Fruit fly (Drosophila melanogaster): ENCODE measurements around the gene Timp.

Gene Timp

dm6 chr3R:10261800-10262199, 49.0 kb upstream of the Timp start, which contains the start of the genes Sirt6 and pont (continued):
- TF ChIP-seq CG30403 (GFP tag; optimal IDR thresholded peaks at IDR 0.05) (peak; percentile 95), CG14710 (tag; optimal IDR thresholded peaks at IDR 0.05) (peak; percentile 99), sqz (GFP tag; optimal IDR thresholded peaks at IDR 0.05) (peak; percentile 89), MBD-R2 (GFP tag; IDR thresholded peaks at IDR 0.05) (no peak), CG16813 (GFP tag; IDR thresholded peaks at IDR 0.05; ENCODE audit: partially characterized antibody) (no peak), bab2 (GFP tag; optimal IDR thresholded peaks at IDR 0.05) (peak; percentile 79), ind (GFP tag; optimal IDR thresholded peaks at IDR 0.05) (peak; percentile 94), Hmr (GFP tag; optimal IDR thresholded peaks at IDR 0.05) (peak; percentile 96), CG14441 (GFP tag; IDR thresholded peaks at IDR 0.05) (no peak), HHEX (GFP tag; optimal IDR thresholded peaks at IDR 0.05) (peak; percentile 92), CG16863 (GFP tag; optimal IDR thresholded peaks at IDR 0.05) (peak; percentile 8), CG12071 (GFP tag; optimal IDR thresholded peaks at IDR 0.05) (peak; percentile 51), caup (GFP tag; optimal IDR thresholded peaks at IDR 0.05; ENCODE audit: severe bottlenecking) (peak; percentile 91), CG17802 (tag; optimal IDR thresholded peaks at IDR 0.05) (peak; percentile 70), CG32772 (GFP tag; IDR thresholded peaks at IDR 0.05) (no peak), schlank (tag; optimal IDR thresholded peaks at IDR 0.05) (peak; percentile 70), ewg (GFP tag; optimal IDR thresholded peaks at IDR 0.05) (peak; percentile 88), CG3407 (GFP tag; optimal IDR thresholded peaks at IDR 0.05) (peak; percentile 89), CG13894 (tag; optimal IDR thresholded peaks at IDR 0.05) (peak; percentile 93), exex (tag; optimal IDR thresholded peaks at IDR 0.05) (peak; percentile 79), CG17912 (GFP tag; optimal IDR thresholded peaks at IDR 0.05) (peak; percentile 25), dan (GFP tag; IDR thresholded peaks at IDR 0.05) (no peak), en (GFP tag; optimal IDR thresholded peaks at IDR 0.05) (no peak), lov (optimal IDR thresholded peaks at IDR 0.05) (no peak), lov (GFP tag; IDR thresholded peaks at IDR 0.05) (no peak), CG33557 (GFP tag; optimal IDR thresholded peaks at IDR 0.05) (peak; percentile 93), CG2875 (GFP tag; optimal IDR thresholded peaks at IDR 0.05) (peak; percentile 86), CG13296 (GFP tag; optimal IDR thresholded peaks at IDR 0.05) (peak; percentile 93), CG3065 (GFP tag; optimal IDR thresholded peaks at IDR 0.05) (peak; percentile 88), Lhr (GFP tag; optimal IDR thresholded peaks at IDR 0.05) (peak; percentile 88), dmrt11E (tag; optimal IDR thresholded peaks at IDR 0.05) (peak; percentile 98), lola (GFP tag; optimal IDR thresholded peaks at IDR 0.05) (peak in 1 of 3 experiments; percentile 96), CG15601 (tag; optimal IDR thresholded peaks at IDR 0.05) (peak; percentile 95), nau (GFP tag; optimal IDR thresholded peaks at IDR 0.05) (peak; percentile 74), pum (GFP tag; optimal IDR thresholded peaks at IDR 0.05) (peak; percentile 56), CG9215 (GFP tag; IDR thresholded peaks at IDR 0.05) (no peak), grau (tag; optimal IDR thresholded peaks at IDR 0.05) (peak; percentile 96), CG10543 (GFP tag; optimal IDR thresholded peaks at IDR 0.05) (peak; percentile 70), Dref (GFP tag; IDR thresholded peaks at IDR 0.05) (no peak), salm (tag; optimal IDR thresholded peaks at IDR 0.05) (peak; percentile 91), CG10565 (GFP tag; optimal IDR thresholded peaks at IDR 0.05) (peak; percentile 12), Atf-2 (GFP tag; optimal IDR thresholded peaks at IDR 0.05) (peak; percentile 2), CG32532 (GFP tag; IDR thresholded peaks at IDR 0.05) (no peak), Bgb (GFP tag; IDR thresholded peaks at IDR 0.05; ENCODE audit: partially characterized antibody) (no peak), ac (GFP tag; optimal IDR thresholded peaks at IDR 0.05) (peak; percentile 31), CG2889 (GFP tag; IDR thresholded peaks at IDR 0.05) (no peak), tio (GFP tag; optimal IDR thresholded peaks at IDR 0.05) (peak; percentile 90), ase (GFP tag; IDR thresholded peaks at IDR 0.05) (no peak), Ets97D (GFP tag; optimal IDR thresholded peaks at IDR 0.05) (peak; percentile 53), dpn (GFP tag; optimal IDR thresholded peaks at IDR 0.05) (peak; percentile 55 to 95)
